ENCODE assay signal across 5 fruit fly cellular contexts in the genomic region with DNA sequence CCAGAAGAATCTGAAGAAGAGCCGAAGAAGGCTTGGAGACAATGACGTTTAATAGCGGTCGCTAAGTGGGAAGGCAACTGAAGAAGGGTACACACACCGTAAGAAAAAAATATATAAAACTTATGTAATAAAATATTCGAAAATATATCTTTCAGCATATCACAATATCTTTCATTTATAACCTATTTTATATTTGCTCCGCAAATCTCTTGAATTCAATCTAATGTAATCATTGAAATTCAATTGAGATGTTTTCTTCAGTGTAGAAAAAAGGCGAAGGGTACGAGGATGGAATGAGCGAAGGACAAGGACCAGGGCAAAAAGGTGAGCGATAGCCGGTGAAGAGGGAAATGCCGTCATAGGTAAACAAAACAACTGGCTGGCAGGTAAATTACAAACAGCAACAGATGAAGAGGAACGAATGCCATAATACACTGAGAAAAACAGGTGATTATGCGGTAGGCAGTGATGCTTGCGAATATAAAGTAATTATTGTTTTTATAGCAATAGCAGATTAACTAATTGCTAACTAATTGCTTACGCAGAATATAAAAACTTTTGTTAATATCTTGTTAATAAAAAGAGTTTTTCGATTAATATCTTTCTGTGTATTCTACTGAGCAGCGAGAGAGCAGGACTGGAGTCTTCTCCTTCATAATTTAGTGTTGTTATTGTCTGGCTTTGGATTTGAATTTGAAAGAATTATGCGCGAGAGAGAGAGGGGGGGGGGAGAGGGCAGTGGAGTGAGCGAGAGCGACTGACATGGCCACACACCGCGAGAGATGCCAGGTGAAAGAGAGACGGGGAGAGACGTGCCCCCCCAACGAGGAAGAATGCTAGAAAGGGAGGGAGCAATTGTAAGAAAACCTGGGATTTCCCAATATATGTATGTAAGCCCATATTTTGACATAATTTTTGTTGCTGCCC.
TF ChIP-seq lines count a peak whose summit lies in the region.

No protein-coding gene starts in this region.

TF ChIP-seq in whole organism, adult, 20 proteins besides CTCF, POLR2A, EP300 and RAD21 (continued from another document):
- TF ChIP-seq CG1620 (GFP tag; optimal IDR thresholded peaks at IDR 0.05; lab: Kevin White, UChicago), result peak; percentile 7
- TF ChIP-seq Hr96 (GFP tag; optimal IDR thresholded peaks at IDR 0.05; lab: Kevin White, UChicago), result no peak
- TF ChIP-seq CG7045 (GFP tag; optimal IDR thresholded peaks at IDR 0.05; lab: Kevin White, UChicago), result no peak
- peak; percentile 17 for TF ChIP-seq bab1 (GFP tag; optimal IDR thresholded peaks at IDR 0.05; lab: Kevin White, UChicago)

TF ChIP-seq in whole organism, embryonic, 481 proteins besides CTCF, POLR2A, EP300 and RAD21 (continued from another document and continues in another):
- TF ChIP-seq CG6791 (GFP tag; IDR thresholded peaks at IDR 0.05; lab: Robert Waterston, UW; ENCODE audit: partially characterized antibody), result no peak
- TF ChIP-seq CG6765 (GFP tag; optimal IDR thresholded peaks at IDR 0.05; lab: Kevin White, UChicago), result no peak
- peak; percentile 87 for TF ChIP-seq Atf-2 (GFP tag; optimal IDR thresholded peaks at IDR 0.05; lab: Kevin White, UChicago)
- TF ChIP-seq btn (GFP tag; optimal IDR thresholded peaks at IDR 0.05; lab: Kevin White, UChicago), result peak; percentile 44
- 0 out of 2 replicates have a peak, but pooled peaks have one; percentile 29 for TF ChIP-seq Taf1 (GFP tag; IDR thresholded peaks at IDR 0.05; lab: Robert Waterston, UW)
- TF ChIP-seq gfzf (GFP tag; optimal IDR thresholded peaks at IDR 0.05; lab: Kevin White, UChicago), result no peak
- TF ChIP-seq hth (optimal IDR thresholded peaks at IDR 0.05; lab: Kevin White, UChicago), result no peak
- no peak for TF ChIP-seq MESR4 (GFP tag; optimal IDR thresholded peaks at IDR 0.05; lab: Kevin White, UChicago)
- TF ChIP-seq CG4617 (GFP tag; optimal IDR thresholded peaks at IDR 0.05; lab: Kevin White, UChicago; ENCODE audit: borderline replicate concordance), result peak; percentile 9
- TF ChIP-seq CG10959 (GFP tag; IDR thresholded peaks at IDR 0.05; lab: Robert Waterston, UW), result peak; percentile 94
- peak; percentile 83 for TF ChIP-seq CG13424 (tag; optimal IDR thresholded peaks at IDR 0.05; lab: Kevin White, UChicago)
- peak; percentile 62; the same call in 1 of the 2 replicates for TF ChIP-seq CG32767 (GFP tag; IDR thresholded peaks at IDR 0.05; lab: Robert Waterston, UW)
- peak; percentile 46 for TF ChIP-seq fu2 (GFP tag; optimal IDR thresholded peaks at IDR 0.05; lab: Kevin White, UChicago)
- peak; percentile 48 for TF ChIP-seq CG6654 (GFP tag; optimal IDR thresholded peaks at IDR 0.05; lab: Kevin White, UChicago)
- TF ChIP-seq Side (GFP tag; optimal IDR thresholded peaks at IDR 0.05; lab: Kevin White, UChicago), result peak; percentile 85
- TF ChIP-seq CG15479 (GFP tag; optimal IDR thresholded peaks at IDR 0.05; lab: Kevin White, UChicago), result peak; percentile 74
- TF ChIP-seq al (GFP tag; IDR thresholded peaks at IDR 0.05; lab: Robert Waterston, UW), result peak; percentile 51; the same call in 1 of the 2 replicates
- TF ChIP-seq Dip3 (GFP tag; optimal IDR thresholded peaks at IDR 0.05; lab: Kevin White, UChicago), result peak; percentile 61
- TF ChIP-seq Awh (GFP tag; IDR thresholded peaks at IDR 0.05; lab: Robert Waterston, UW), result peak; percentile 77
- TF ChIP-seq Sin3A (optimal IDR thresholded peaks at IDR 0.05; lab: Kevin White, UChicago), result no peak
- peak; percentile 82; the same call in 1 of the 2 replicates for TF ChIP-seq chm (GFP tag; IDR thresholded peaks at IDR 0.05; lab: Robert Waterston, UW)
- TF ChIP-seq Hmr (GFP tag; optimal IDR thresholded peaks at IDR 0.05; lab: Kevin White, UChicago), result peak; percentile 38
- peak; percentile 56 for TF ChIP-seq caup (GFP tag; optimal IDR thresholded peaks at IDR 0.05; lab: Kevin White, UChicago; ENCODE audit: severe bottlenecking)
- TF ChIP-seq CG17802 (tag; optimal IDR thresholded peaks at IDR 0.05; lab: Kevin White, UChicago), result peak; percentile 52
- TF ChIP-seq CG10979 (tag; optimal IDR thresholded peaks at IDR 0.05; lab: Kevin White, UChicago), result peak; percentile 97
- TF ChIP-seq CG14965 (GFP tag; optimal IDR thresholded peaks at IDR 0.05; lab: Kevin White, UChicago; ENCODE audit: borderline replicate concordance), result peak; percentile 55
- peak; percentile 35 for TF ChIP-seq Vsx1 (GFP tag; optimal IDR thresholded peaks at IDR 0.05; lab: Kevin White, UChicago)

TF ChIP-seq in whole organism, prepupa, 60 proteins besides CTCF, POLR2A, EP300 and RAD21 (continued from another document and continues in another):
- TF ChIP-seq Eip78C (GFP tag; lab: Kevin White, UChicago), result peak; percentile 96
- TF ChIP-seq achi (GFP tag; optimal IDR thresholded peaks at IDR 0.05; lab: Kevin White, UChicago), result peak; percentile 75
- peak; percentile 88 for TF ChIP-seq Ets96B (tag; optimal IDR thresholded peaks at IDR 0.05; lab: Kevin White, UChicago)
- peak; percentile 68 for TF ChIP-seq CG34406 (GFP tag; optimal IDR thresholded peaks at IDR 0.05; lab: Kevin White, UChicago)
- TF ChIP-seq CG6808 (GFP tag; optimal IDR thresholded peaks at IDR 0.05; lab: Kevin White, UChicago), result peak; percentile 90
- peak; percentile 78 for TF ChIP-seq topi (GFP tag; optimal IDR thresholded peaks at IDR 0.05; lab: Kevin White, UChicago)
- TF ChIP-seq CG9139 (GFP tag; optimal IDR thresholded peaks at IDR 0.05; lab: Kevin White, UChicago), result peak; percentile 88
- TF ChIP-seq salr (GFP tag; optimal IDR thresholded peaks at IDR 0.05; lab: Kevin White, UChicago), result peak; percentile 39 to 61
- TF ChIP-seq Hr4 (GFP tag; optimal IDR thresholded peaks at IDR 0.05; lab: Kevin White, UChicago), result peak; percentile 45
- TF ChIP-seq Gug (GFP tag; IDR thresholded peaks at IDR 0.05; lab: Robert Waterston, UW), result peak; percentile 56; the same call in 1 of the 2 replicates
- peak; percentile 88 for TF ChIP-seq CG3032 (tag; optimal IDR thresholded peaks at IDR 0.05; lab: Kevin White, UChicago)
- peak; percentile 71 for TF ChIP-seq CG7368 (GFP tag; optimal IDR thresholded peaks at IDR 0.05; lab: Kevin White, UChicago)
- peak; percentile 42 for TF ChIP-seq fkh (GFP tag; optimal IDR thresholded peaks at IDR 0.05; lab: Kevin White, UChicago)
- TF ChIP-seq CG4318 (GFP tag; optimal IDR thresholded peaks at IDR 0.05; lab: Kevin White, UChicago), result peak; percentile 49
- TF ChIP-seq fd85E (GFP tag; optimal IDR thresholded peaks at IDR 0.05; lab: Kevin White, UChicago), result no peak
- TF ChIP-seq Eip93F (GFP tag; optimal IDR thresholded peaks at IDR 0.05; lab: Kevin White, UChicago), result peak; percentile 39
- peak; percentile 30 for TF ChIP-seq CG6276 (GFP tag; optimal IDR thresholded peaks at IDR 0.05; lab: Kevin White, UChicago)
- peak; percentile 81 for TF ChIP-seq cyc (GFP tag; optimal IDR thresholded peaks at IDR 0.05; lab: Kevin White, UChicago)
- TF ChIP-seq Eip75B (GFP tag; optimal IDR thresholded peaks at IDR 0.05; lab: Kevin White, UChicago), result peak; percentile 85
- TF ChIP-seq ss (GFP tag; optimal IDR thresholded peaks at IDR 0.05; lab: Kevin White, UChicago), result peak; percentile 92
- peak; percentile 90 for TF ChIP-seq svp (GFP tag; lab: Kevin White, UChicago)
- TF ChIP-seq Blimp-1 (GFP tag; optimal IDR thresholded peaks at IDR 0.05; lab: Kevin White, UChicago), result peak; percentile 53
- peak; percentile 80 for TF ChIP-seq CG3919 (GFP tag; optimal IDR thresholded peaks at IDR 0.05; lab: Kevin White, UChicago)
- peak; percentile 79 for TF ChIP-seq pdm3 (GFP tag; optimal IDR thresholded peaks at IDR 0.05; lab: Kevin White, UChicago)
- peak; percentile 62 for TF ChIP-seq Smox (GFP tag; optimal IDR thresholded peaks at IDR 0.05; lab: Kevin White, UChicago)
- peak; percentile 54 for TF ChIP-seq net (GFP tag; optimal IDR thresholded peaks at IDR 0.05; lab: Kevin White, UChicago)
- TF ChIP-seq spab (GFP tag; optimal IDR thresholded peaks at IDR 0.05; lab: Kevin White, UChicago), result peak; percentile 76
- peak; percentile 74 for TF ChIP-seq Sox14 (GFP tag; optimal IDR thresholded peaks at IDR 0.05; lab: Kevin White, UChicago)
- peak; percentile 47 for TF ChIP-seq CG11902 (GFP tag; optimal IDR thresholded peaks at IDR 0.05; lab: Kevin White, UChicago)
- TF ChIP-seq vri (GFP tag; optimal IDR thresholded peaks at IDR 0.05; lab: Kevin White, UChicago), result peak; percentile 73

TF ChIP-seq in whole organism, pupa, 21 proteins besides CTCF, POLR2A, EP300 and RAD21 (continued from another document):
- TF ChIP-seq CG12605 (GFP tag; IDR thresholded peaks at IDR 0.05; lab: Robert Waterston, UW), result peak; percentile 25
- peak; percentile 77 for TF ChIP-seq gl (tag; optimal IDR thresholded peaks at IDR 0.05; lab: Kevin White, UChicago)
- peak; percentile 80 for TF ChIP-seq EcR (GFP tag; optimal IDR thresholded peaks at IDR 0.05; lab: Kevin White, UChicago)
- peak; percentile 67 for TF ChIP-seq CG34367 (tag; optimal IDR thresholded peaks at IDR 0.05; lab: Kevin White, UChicago)

TF ChIP-seq in whole organism, wandering third instar larva, 38 proteins besides CTCF, POLR2A, EP300 and RAD21 (continued from another document):
- TF ChIP-seq Rel (GFP tag; optimal IDR thresholded peaks at IDR 0.05; lab: Kevin White, UChicago) (peak; percentile 17), Rel (tag; optimal IDR thresholded peaks at IDR 0.05; lab: Kevin White, UChicago) (peak; percentile 71), dsf (GFP tag; optimal IDR thresholded peaks at IDR 0.05; lab: Kevin White, UChicago; ENCODE audit: borderline replicate concordance) (no peak), br (GFP tag; optimal IDR thresholded peaks at IDR 0.05; lab: Kevin White, UChicago) (peak; percentile 74), Mio (GFP tag; optimal IDR thresholded peaks at IDR 0.05; lab: Kevin White, UChicago) (no peak), fru (GFP tag; optimal IDR thresholded peaks at IDR 0.05; lab: Kevin White, UChicago) (peak; percentile 91), foxo (GFP tag; optimal IDR thresholded peaks at IDR 0.05; lab: Kevin White, UChicago) (peak in 1 of 2 experiments; percentile 89), Sp1 (GFP tag; optimal IDR thresholded peaks at IDR 0.05; lab: Kevin White, UChicago) (peak; percentile 95), sage (GFP tag; optimal IDR thresholded peaks at IDR 0.05; lab: Kevin White, UChicago) (peak; percentile 35), sv (GFP tag; optimal IDR thresholded peaks at IDR 0.05; lab: Kevin White, UChicago) (peak; percentile 88), CG9705 (GFP tag; optimal IDR thresholded peaks at IDR 0.05; lab: Kevin White, UChicago) (peak; percentile 68), Hr78 (GFP tag; optimal IDR thresholded peaks at IDR 0.05; lab: Kevin White, UChicago) (no peak), N (GFP tag; optimal IDR thresholded peaks at IDR 0.05; lab: Kevin White, UChicago) (no peak), Dif (GFP tag; optimal IDR thresholded peaks at IDR 0.05; lab: Kevin White, UChicago; ENCODE audit: partially characterized antibody) (no peak), OdsH (GFP tag; optimal IDR thresholded peaks at IDR 0.05; lab: Kevin White, UChicago) (peak; percentile 84)
